Worm (Caenorhabditis elegans) whole organism, mixed stage, embryonic: Measurements from ENCODE around the gene F22B5.5.

Experiments used
- cnd-1 ChIP-seq: fragments of 200-800 bp; sonication (Bioruptor generic); optimal IDR thresholded peaks from 2 replicates; lab custom pipeline; 2018; ENCODE audit warnings: mild to moderate bottlenecking, missing genetic modification characterization, missing compliant biosample characterization
- elt-1 ChIP-seq: sonication (generic microtip); optimal IDR thresholded peaks from 2 replicates; lab custom pipeline; 2017; ENCODE audit warnings: missing genetic modification characterization, mild to moderate bottlenecking, missing compliant biosample characterization, antibody characterized with exemption, moderate library complexity, borderline replicate concordance; ENCODE audit not compliant: insufficient read depth
- lsy-2 ChIP-seq: fragments of 150-350 bp; optimal IDR thresholded peaks from 2 replicates; lab custom pipeline; 2014; ENCODE audit warnings: missing biosample characterization, missing genetic modification characterization
- mep-1 ChIP-seq: fragments of 150-350 bp; optimal IDR thresholded peaks from 2 replicates; lab custom pipeline; 2017; ENCODE audit warnings: missing biosample characterization, missing genetic modification reagents, missing genetic modification characterization, inconsistent platforms
- mls-2 ChIP-seq: sonication (generic microtip); optimal IDR thresholded peaks from 2 replicates; lab custom pipeline; 2016; ENCODE audit warnings: mild to moderate bottlenecking, missing genetic modification characterization, moderate library complexity, missing compliant biosample characterization
- nhr-237 ChIP-seq: fragments of 150-350 bp; optimal IDR thresholded peaks from 2 replicates; lab custom pipeline; 2014; ENCODE audit warnings: missing biosample characterization, missing genetic modification characterization
- pha-4 ChIP-seq: fragments of 150-350 bp; optimal IDR thresholded peaks from 2 replicates; lab custom pipeline; 2018; ENCODE audit warnings: missing biosample characterization, missing genetic modification reagents, missing genetic modification characterization
- snpc-4 ChIP-seq: fragments of 150-350 bp; optimal IDR thresholded peaks from 2 replicates; lab custom pipeline; 2014; ENCODE audit warnings: missing biosample characterization, missing genetic modification characterization
- ztf-11 ChIP-seq: fragments of 150-350 bp; optimal IDR thresholded peaks from 2 replicates; lab custom pipeline; 2014; ENCODE audit warnings: missing biosample characterization, missing genetic modification characterization

DNA sequence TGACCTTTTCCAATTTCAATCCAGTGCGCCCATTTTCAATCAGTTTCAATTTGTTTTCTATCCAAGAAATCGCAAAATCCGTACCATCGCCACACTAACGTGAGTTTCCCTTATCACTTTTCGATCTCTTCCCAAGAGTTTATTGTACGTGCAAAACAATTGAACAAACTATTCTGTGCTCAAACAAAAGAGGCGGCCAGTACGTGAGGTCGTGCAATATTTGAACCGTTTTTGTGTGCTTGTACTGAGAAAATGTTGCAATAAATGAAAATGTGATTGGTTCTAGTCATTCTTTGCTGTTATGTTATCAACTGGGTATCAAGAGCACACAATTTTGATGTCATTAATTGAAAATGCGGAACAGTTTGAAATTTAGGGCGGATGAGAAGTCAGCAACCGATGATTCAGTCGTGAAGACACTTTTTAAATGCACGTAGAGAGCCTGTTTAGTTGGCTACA lies 4.7 kb downstream of the F22B5.5 start, which contains the start of gene F22B5.4:
- TF ChIP-seq mep-1 (tag; lab: Kevin White, UChicago): no peak
- TF ChIP-seq elt-1 (tag; lab: Kevin White, UChicago): no peak
- no peak for TF ChIP-seq lsy-2 (tag; lab: Kevin White, UChicago)
- no peak for TF ChIP-seq snpc-4 (tag; lab: Kevin White, UChicago)
- no peak for TF ChIP-seq ztf-11 (tag; lab: Kevin White, UChicago)
- TF ChIP-seq cnd-1 (tag; lab: Kevin White, UChicago): no peak
- no peak for TF ChIP-seq mls-2
- TF ChIP-seq nhr-237 (tag; lab: Kevin White, UChicago): no peak
- no peak for TF ChIP-seq pha-4 (tag; lab: Kevin White, UChicago)
